Comparison of ENCODE assay signal across 4 fruit fly cellular contexts in genomic region chrX:7938482-7938804, dm6.
TF ChIP-seq lines count a peak whose summit lies in the region.

No protein-coding gene starts in this region.

- no peak for TF ChIP-seq CTCF in whole organism, embryonic (GFP tag; optimal IDR thresholded peaks at IDR 0.05; lab: Kevin White, UChicago)

TF ChIP-seq in whole organism, adult, 20 proteins besides CTCF, POLR2A, EP300 and RAD21:
- peak; percentile 33 for TF ChIP-seq Crg-1 (GFP tag; optimal IDR thresholded peaks at IDR 0.05; lab: Kevin White, UChicago)
- TF ChIP-seq CG12768 (GFP tag; optimal IDR thresholded peaks at IDR 0.05; lab: Kevin White, UChicago), result no peak
- TF ChIP-seq pad (GFP tag; optimal IDR thresholded peaks at IDR 0.05; lab: Kevin White, UChicago), result peak; percentile 38
- TF ChIP-seq toe (GFP tag; optimal IDR thresholded peaks at IDR 0.05; lab: Kevin White, UChicago), result no peak
- TF ChIP-seq ovo (GFP tag; optimal IDR thresholded peaks at IDR 0.05; lab: Kevin White, UChicago), result peak; percentile 100
- TF ChIP-seq CG5204 (GFP tag; optimal IDR thresholded peaks at IDR 0.05; lab: Kevin White, UChicago), result peak; percentile 14
- no peak for TF ChIP-seq Hr96 (GFP tag; optimal IDR thresholded peaks at IDR 0.05; lab: Kevin White, UChicago)

TF ChIP-seq in whole organism, embryonic, 481 proteins besides CTCF, POLR2A, EP300 and RAD21 (continues in another document):
- TF ChIP-seq Trl (optimal IDR thresholded peaks at IDR 0.05; lab: Kevin White, UChicago) (peak; percentile 16), Trl (GFP tag; optimal IDR thresholded peaks at IDR 0.05; lab: Kevin White, UChicago) (no peak), Sox100B (GFP tag; optimal IDR thresholded peaks at IDR 0.05; lab: Kevin White, UChicago) (peak; percentile 26), CG4360 (GFP tag; IDR thresholded peaks at IDR 0.05; lab: Robert Waterston, UW) (no peak), dysf (GFP tag; IDR thresholded peaks at IDR 0.05; lab: Robert Waterston, UW) (0 out of 3 replicates have a peak, but pooled peaks have one; percentile 0), klu (GFP tag; IDR thresholded peaks at IDR 0.05; lab: Robert Waterston, UW) (0 out of 2 replicates have a peak, but pooled peaks have one; percentile 3), sc (optimal IDR thresholded peaks at IDR 0.05; lab: Kevin White, UChicago) (no peak), sc (GFP tag; optimal IDR thresholded peaks at IDR 0.05; lab: Kevin White, UChicago) (peak; percentile 3), insv (GFP tag; optimal IDR thresholded peaks at IDR 0.05; lab: Kevin White, UChicago) (no peak), CG7556 (GFP tag; optimal IDR thresholded peaks at IDR 0.05; lab: Kevin White, UChicago) (peak; percentile 72), ssp (GFP tag; IDR thresholded peaks at IDR 0.05; lab: Robert Waterston, UW) (0 out of 2 replicates have a peak, but pooled peaks have one; percentile 1), chn (GFP tag; optimal IDR thresholded peaks at IDR 0.05; lab: Kevin White, UChicago) (peak; percentile 1), Xrp1 (GFP tag; IDR thresholded peaks at IDR 0.05; lab: Robert Waterston, UW) (no peak), Drgx (GFP tag; IDR thresholded peaks at IDR 0.05; lab: Robert Waterston, UW) (no peak), CG15601 (tag; optimal IDR thresholded peaks at IDR 0.05; lab: Kevin White, UChicago) (peak; percentile 63), CG14014 (GFP tag; IDR thresholded peaks at IDR 0.05; lab: Robert Waterston, UW) (no peak; the same call in 1 of the 2 replicates), crol (GFP tag; IDR thresholded peaks at IDR 0.05; lab: Robert Waterston, UW) (peak; percentile 87), CG32767 (GFP tag; IDR thresholded peaks at IDR 0.05; lab: Robert Waterston, UW) (peak; percentile 4; the same call in 1 of the 2 replicates), CG5180 (GFP tag; optimal IDR thresholded peaks at IDR 0.05; lab: Kevin White, UChicago) (peak; percentile 27), CG4854 (GFP tag; optimal IDR thresholded peaks at IDR 0.05; lab: Kevin White, UChicago) (no peak), CG8924 (tag; optimal IDR thresholded peaks at IDR 0.05; lab: Kevin White, UChicago) (peak; percentile 14), bowl (GFP tag; IDR thresholded peaks at IDR 0.05; lab: Robert Waterston, UW) (0 out of 2 replicates have a peak, but pooled peaks have one; percentile 3), pros (GFP tag; optimal IDR thresholded peaks at IDR 0.05; lab: Kevin White, UChicago) (peak; percentile 25), tap (tag; optimal IDR thresholded peaks at IDR 0.05; lab: Kevin White, UChicago) (no peak), zfh1 (GFP tag; IDR thresholded peaks at IDR 0.05; lab: Robert Waterston, UW) (no peak; the same call in 2 of the 3 replicates), Asciz (GFP tag; optimal IDR thresholded peaks at IDR 0.05; lab: Kevin White, UChicago) (no peak), Hr78 (GFP tag; optimal IDR thresholded peaks at IDR 0.05; lab: Kevin White, UChicago) (peak in 1 of 2 experiments; percentile 66)

TF ChIP-seq in whole organism, prepupa, 60 proteins besides CTCF, POLR2A, EP300 and RAD21:
- TF ChIP-seq Eip78C (GFP tag; lab: Kevin White, UChicago) (peak; percentile 62), svp (GFP tag; lab: Kevin White, UChicago) (peak; percentile 51), fd59A (GFP tag; optimal IDR thresholded peaks at IDR 0.05; lab: Kevin White, UChicago) (no peak), pdm3 (GFP tag; optimal IDR thresholded peaks at IDR 0.05; lab: Kevin White, UChicago) (no peak), esn (GFP tag; optimal IDR thresholded peaks at IDR 0.05; lab: Kevin White, UChicago) (peak; percentile 45), CG15336 (GFP tag; IDR thresholded peaks at IDR 0.05; lab: Robert Waterston, UW) (no peak), Eip75B (GFP tag; optimal IDR thresholded peaks at IDR 0.05; lab: Kevin White, UChicago) (peak; percentile 36), dsx (GFP tag; optimal IDR thresholded peaks at IDR 0.05; lab: Kevin White, UChicago; ENCODE audit: poor library complexity, severe bottlenecking) (no peak), Hr38 (GFP tag; optimal IDR thresholded peaks at IDR 0.05; lab: Kevin White, UChicago) (no peak), Ets21C (GFP tag; optimal IDR thresholded peaks at IDR 0.05; lab: Kevin White, UChicago) (no peak), CG6854 (GFP tag; optimal IDR thresholded peaks at IDR 0.05; lab: Kevin White, UChicago) (no peak), Smox (GFP tag; optimal IDR thresholded peaks at IDR 0.05; lab: Kevin White, UChicago) (no peak), Hr39 (GFP tag; optimal IDR thresholded peaks at IDR 0.05; lab: Kevin White, UChicago) (no peak), CG6163 (GFP tag; IDR thresholded peaks at IDR 0.05; lab: Robert Waterston, UW) (0 out of 3 replicates have a peak, but pooled peaks have one; percentile 4), spab (GFP tag; optimal IDR thresholded peaks at IDR 0.05; lab: Kevin White, UChicago) (no peak), CG32006 (GFP tag; optimal IDR thresholded peaks at IDR 0.05; lab: Kevin White, UChicago) (no peak), CG1621 (tag; optimal IDR thresholded peaks at IDR 0.05; lab: Kevin White, UChicago) (no peak), CG10669 (GFP tag; optimal IDR thresholded peaks at IDR 0.05; lab: Kevin White, UChicago) (no peak), achi (GFP tag; optimal IDR thresholded peaks at IDR 0.05; lab: Kevin White, UChicago) (no peak), fkh (GFP tag; optimal IDR thresholded peaks at IDR 0.05; lab: Kevin White, UChicago) (no peak)
TF ChIP-seq in whole organism, prepupa: peak in this region for 5.

TF ChIP-seq in whole organism, wandering third instar larva, 38 proteins besides CTCF, POLR2A, EP300 and RAD21:
- TF ChIP-seq tai (GFP tag; optimal IDR thresholded peaks at IDR 0.05; lab: Kevin White, UChicago) (no peak), fru (GFP tag; optimal IDR thresholded peaks at IDR 0.05; lab: Kevin White, UChicago) (peak; percentile 28), Myc (optimal IDR thresholded peaks at IDR 0.05; lab: Kevin White, UChicago) (no peak), h (GFP tag; optimal IDR thresholded peaks at IDR 0.05; lab: Kevin White, UChicago) (peak; percentile 6), Dif (GFP tag; optimal IDR thresholded peaks at IDR 0.05; lab: Kevin White, UChicago; ENCODE audit: partially characterized antibody) (no peak)
